Worm (Caenorhabditis elegans) whole organism, L1 larva: Measurements from ENCODE around the gene F19F10.14.

ENCODE experiments used
- C04F5.9 ChIP-seq: sonication (generic microtip); optimal IDR thresholded peaks from 2 replicates; lab custom pipeline; 2016; ENCODE audit warnings: missing genetic modification characterization, missing compliant biosample characterization
- C34B4.2 ChIP-seq: sonication (generic microtip); optimal IDR thresholded peaks from 2 replicates; lab custom pipeline; 2017; ENCODE audit warnings: mild to moderate bottlenecking, missing genetic modification characterization, missing compliant biosample characterization
- aha-1 ChIP-seq: fragments of 150-350 bp; optimal IDR thresholded peaks from 2 replicates; lab custom pipeline; 2014; ENCODE audit warnings: missing biosample characterization, missing genetic modification characterization
- ceh-63 ChIP-seq: fragments of 200-800 bp; sonication (Bioruptor generic); optimal IDR thresholded peaks from 2 replicates; lab custom pipeline; 2018; ENCODE audit warnings: mild to moderate bottlenecking, missing genetic modification characterization, missing compliant biosample characterization
- ceh-8 ChIP-seq: fragments of 200-800 bp; sonication (Bioruptor generic); optimal IDR thresholded peaks from 2 replicates; lab custom pipeline; 2018; ENCODE audit warnings: mild to moderate bottlenecking, missing genetic modification characterization, moderate library complexity, missing compliant biosample characterization
- ceh-90 ChIP-seq: sonication (generic microtip); optimal IDR thresholded peaks from 2 replicates; lab custom pipeline; 2016; ENCODE audit warnings: missing genetic modification characterization, missing compliant biosample characterization
- dpl-1 ChIP-seq, 3 experiments: fragments of 150-350 bp in 2 of 3; sonication (generic microtip) in 1 of 3; optimal IDR thresholded peaks; 2 replicates each; lab custom pipeline; 2014 to 2017; ENCODE audit warnings: missing biosample characterization in 3 of 3, missing genetic modification characterization in 3 of 3, missing genetic modification reagents in 3 of 3
- dsc-1 ChIP-seq: sonication (generic microtip); optimal IDR thresholded peaks from 2 replicates; lab custom pipeline; 2016; ENCODE audit warnings: mild to moderate bottlenecking, missing genetic modification characterization, missing compliant biosample characterization
- egl-13 ChIP-seq: sonication (generic microtip); optimal IDR thresholded peaks from 2 replicates; lab custom pipeline; 2016; ENCODE audit warnings: missing genotype, missing genetic modification reagents, missing genetic modification characterization, missing compliant biosample characterization
- egl-27 ChIP-seq, 2 experiments: fragments of 150-350 bp in 1 of 2; sonication (generic microtip); optimal IDR thresholded peaks; 3 replicates each; lab custom pipeline; 2017 to 2018; ENCODE audit warnings: missing biosample characterization in 2 of 2, missing genetic modification characterization in 2 of 2, missing genetic modification reagents in 2 of 2
- elt-2 ChIP-seq: sonication (generic microtip); optimal IDR thresholded peaks from 2 replicates; lab custom pipeline; 2016; ENCODE audit warnings: missing genetic modification characterization, mild to moderate bottlenecking, inconsistent platforms, missing compliant biosample characterization, missing genetic modification reagents
- elt-3 ChIP-seq, 6 experiments: fragments of 150-350 bp in 1 of 6; sonication (generic microtip); optimal IDR thresholded peaks; 2 replicates each; lab custom pipeline; 2017 to 2018; ENCODE audit warnings: missing biosample characterization in 6 of 6, missing genetic modification characterization in 6 of 6, inconsistent platforms in 1 of 6
- fkh-4 ChIP-seq: sonication (generic microtip); optimal IDR thresholded peaks from 2 replicates; lab custom pipeline; 2016; ENCODE audit warnings: missing compliant biosample characterization, missing genetic modification characterization, borderline replicate concordance
- fkh-8 ChIP-seq: sonication (generic microtip); optimal IDR thresholded peaks from 2 replicates; lab custom pipeline; 2016; ENCODE audit warnings: mild to moderate bottlenecking, missing genetic modification characterization, missing compliant biosample characterization
- hlh-17 ChIP-seq: fragments of 200-800 bp; sonication (Bioruptor generic); optimal IDR thresholded peaks from 2 replicates; lab custom pipeline; 2018; ENCODE audit warnings: missing genetic modification characterization, mild to moderate bottlenecking, missing compliant biosample characterization, moderate library complexity, borderline replicate concordance
- hpl-2 ChIP-seq: fragments of 150-350 bp; optimal IDR thresholded peaks from 2 replicates; lab custom pipeline; 2014; ENCODE audit warnings: missing biosample characterization, missing genetic modification reagents, missing genetic modification characterization
- jun-1 ChIP-seq: fragments of 150-350 bp; optimal IDR thresholded peaks from 2 replicates; lab custom pipeline; 2014; ENCODE audit warnings: missing biosample characterization, missing genetic modification reagents, missing genetic modification characterization
- lin-13 ChIP-seq: fragments of 150-350 bp; optimal IDR thresholded peaks from 2 replicates; lab custom pipeline; 2014; ENCODE audit warnings: missing biosample characterization, missing genetic modification reagents, missing genetic modification characterization
- lin-14 ChIP-seq: fragments of 200-800 bp; sonication (Bioruptor generic); optimal IDR thresholded peaks from 2 replicates; lab custom pipeline; 2018; ENCODE audit warnings: mild to moderate bottlenecking, missing genetic modification characterization, moderate library complexity, missing compliant biosample characterization
- lin-35 ChIP-seq, 2 experiments: fragments of 150-350 bp; optimal IDR thresholded peaks; 2 replicates each; lab custom pipeline; 2014; ENCODE audit warnings: missing biosample characterization in 2 of 2, missing genetic modification characterization in 2 of 2, missing genetic modification reagents in 2 of 2
- lsy-2 ChIP-seq, 2 experiments: fragments of 150-350 bp; optimal IDR thresholded peaks; 2 replicates each; lab custom pipeline; 2014; ENCODE audit warnings: missing biosample characterization in 2 of 2, missing genetic modification characterization in 2 of 2
- nhr-11 ChIP-seq: fragments of 150-350 bp; optimal IDR thresholded peaks from 2 replicates; lab custom pipeline; 2014; ENCODE audit warnings: missing biosample characterization, missing genetic modification characterization
- nhr-237 ChIP-seq: fragments of 150-350 bp; optimal IDR thresholded peaks from 2 replicates; lab custom pipeline; 2014; ENCODE audit warnings: missing biosample characterization, missing genetic modification characterization
- nhr-71 ChIP-seq: sonication (generic microtip); optimal IDR thresholded peaks from 2 replicates; lab custom pipeline; 2016; ENCODE audit warnings: mild to moderate bottlenecking, missing genetic modification characterization, moderate library complexity, missing compliant biosample characterization
- nhr-76 ChIP-seq: sonication (generic microtip); optimal IDR thresholded peaks from 2 replicates; lab custom pipeline; 2017; ENCODE audit warnings: missing biosample characterization, missing genetic modification characterization
- nhr-77 ChIP-seq: fragments of 150-350 bp; optimal IDR thresholded peaks from 2 replicates; lab custom pipeline; 2014; ENCODE audit warnings: missing biosample characterization, missing genetic modification characterization
- nhr-90 ChIP-seq: sonication (generic microtip); optimal IDR thresholded peaks from 2 replicates; lab custom pipeline; 2016; ENCODE audit warnings: mild to moderate bottlenecking, missing genetic modification characterization, missing compliant biosample characterization; ENCODE audit not compliant: poor library complexity
- pag-3 ChIP-seq: sonication (generic microtip); optimal IDR thresholded peaks from 2 replicates; lab custom pipeline; 2017; ENCODE audit warnings: missing genetic modification characterization, mild to moderate bottlenecking, missing compliant biosample characterization, antibody characterized with exemption, borderline replicate concordance; ENCODE audit not compliant: insufficient read depth
- pqm-1 ChIP-seq: sonication (generic microtip); optimal IDR thresholded peaks from 3 replicates; lab custom pipeline; 2017; ENCODE audit warnings: missing biosample characterization, missing genetic modification characterization
- rnt-1 ChIP-seq: sonication (generic microtip); optimal IDR thresholded peaks from 2 replicates; lab custom pipeline; 2016; ENCODE audit warnings: mild to moderate bottlenecking, missing genetic modification characterization, moderate library complexity, missing compliant biosample characterization
- skn-1 ChIP-seq: fragments of 150-350 bp; optimal IDR thresholded peaks from 2 replicates; lab custom pipeline; 2014; ENCODE audit warnings: missing biosample characterization, missing genetic modification characterization
- snpc-4 ChIP-seq: fragments of 150-350 bp; optimal IDR thresholded peaks from 2 replicates; lab custom pipeline; 2014; ENCODE audit warnings: missing biosample characterization, missing genetic modification characterization
- sptf-1 ChIP-seq: fragments of 150-350 bp; optimal IDR thresholded peaks from 2 replicates; lab custom pipeline; 2014; ENCODE audit warnings: missing biosample characterization, missing genetic modification characterization
- swsn-7 ChIP-seq: sonication (generic microtip); optimal IDR thresholded peaks from 2 replicates; lab custom pipeline; 2016; ENCODE audit warnings: missing genetic modification characterization, missing compliant biosample characterization
- tbx-2 ChIP-seq: sonication (generic microtip); optimal IDR thresholded peaks from 2 replicates; lab custom pipeline; 2016; ENCODE audit warnings: missing genetic modification characterization, missing compliant biosample characterization
- tlp-1 ChIP-seq: fragments of 150-350 bp; optimal IDR thresholded peaks from 2 replicates; lab custom pipeline; 2014; ENCODE audit warnings: missing biosample characterization, missing genetic modification characterization
- unc-98 ChIP-seq: fragments of 200-800 bp; sonication (Bioruptor generic); IDR thresholded peaks from 2 replicates; pipeline ENCODE4 v1.3.6; 2022; ENCODE audit warnings: missing genetic modification characterization, missing compliant biosample characterization
- xbp-1 ChIP-seq: sonication (generic microtip); optimal IDR thresholded peaks from 2 replicates; lab custom pipeline; 2016; ENCODE audit warnings: missing genetic modification characterization, missing compliant biosample characterization
- ztf-11 ChIP-seq, 2 experiments: sonication (generic microtip); optimal IDR thresholded peaks; 2 replicates each; lab custom pipeline; 2016 to 2017; ENCODE audit warnings: missing genetic modification characterization in 2 of 2, missing biosample characterization in 1 of 2, missing compliant biosample characterization in 1 of 2
- ztf-4 ChIP-seq: fragments of 150-350 bp; optimal IDR thresholded peaks from 2 replicates; lab custom pipeline; 2014; ENCODE audit warnings: missing biosample characterization, missing genetic modification characterization

Gene F19F10.14

ce11 chrV:7570955-7571354 lies at the start of gene F19F10.14:
TSS of gene F19F10.14 (minus strand) at chrV:7571055.
- TF ChIP-seq nhr-90 (no peak), egl-27 (tag; optimal IDR thresholded peaks at IDR 0.05; lab: Kevin White, UChicago) (no peak), fkh-4 (no peak), lsy-2 (tag; optimal IDR thresholded peaks at IDR 0.05; lab: Kevin White, UChicago) (no peak), pag-3 (no peak), dpl-1 (GFP tag; optimal IDR thresholded peaks at IDR 0.05; lab: Kevin White, UChicago) (no peak), hlh-17 (GFP tag; lab: Kevin White, UChicago) (no peak), tbx-2 (tag; lab: Kevin White, UChicago) (no peak), pqm-1 (tag; lab: Kevin White, UChicago) (no peak), nhr-237 (tag; lab: Kevin White, UChicago) (no peak), ceh-90 (tag; lab: Kevin White, UChicago) (no peak), ztf-11 (tag; optimal IDR thresholded peaks at IDR 0.05; lab: Kevin White, UChicago) (no peak), lin-14 (GFP tag; lab: Kevin White, UChicago) (no peak), jun-1 (tag; lab: Kevin White, UChicago) (no peak), skn-1 (tag; lab: Kevin White, UChicago) (no peak), swsn-7 (no peak), lin-35 (GFP tag; optimal IDR thresholded peaks at IDR 0.05; lab: Kevin White, UChicago) (no peak), nhr-77 (tag; lab: Kevin White, UChicago) (no peak), snpc-4 (tag; lab: Kevin White, UChicago) (no peak)

ce11 chrV:7618114-7618513 lies 47.3 kb upstream of the F19F10.14 start, which contains the start of gene C50E3.15:
TSS of gene C50E3.15 (plus strand) at chrV:7618414.
- TF ChIP-seq lin-13 (no peak), nhr-237 (tag; lab: Kevin White, UChicago) (no peak), swsn-7 (no peak), ztf-4 (tag; lab: Kevin White, UChicago) (no peak), nhr-90 (no peak), dpl-1 (GFP tag; optimal IDR thresholded peaks at IDR 0.05; lab: Kevin White, UChicago) (no peak), aha-1 (tag; lab: Kevin White, UChicago) (no peak)

- TF ChIP-seq nhr-11 (tag; lab: Kevin White, UChicago) = no peak
- no peak for TF ChIP-seq tlp-1 (tag; lab: Kevin White, UChicago)
- TF ChIP-seq C34B4.2 (tag; lab: Kevin White, UChicago) = no peak
- no peak for TF ChIP-seq nhr-76 (tag; lab: Kevin White, UChicago)
- no peak for TF ChIP-seq C04F5.9 (tag; lab: Kevin White, UChicago)
Observed at ce11 chrV:7612044-7612443, 41.2 kb upstream of the F19F10.14 start, which contains the start of gene clec-215. TSS of gene clec-215 (plus strand) at chrV:7612344.

- no peak for TF ChIP-seq ztf-11 (tag; optimal IDR thresholded peaks at IDR 0.05; lab: Kevin White, UChicago)
- TF ChIP-seq elt-2 (tag; lab: Kevin White, UChicago) = peak; percentile 32
Observed at ce11 chrV:7609698-7610420, 39.0 kb upstream of the F19F10.14 start, which contains the start of the genes folt-3 and clec-214. TSS of gene folt-3 (minus strand) at chrV:7609748. TSS of gene clec-214 (plus strand) at chrV:7610370.

- TF ChIP-seq nhr-237 (tag; lab: Kevin White, UChicago) (no peak), egl-13 (tag; lab: Kevin White, UChicago) (no peak)
Observed at ce11 chrV:7604858-7605257, 34.0 kb upstream of the F19F10.14 start, which contains the start of gene clec-213. TSS of gene clec-213 (plus strand) at chrV:7605158.

- TF ChIP-seq dsc-1 = no peak
- TF ChIP-seq hpl-2 (GFP tag; lab: Kevin White, UChicago) = no peak
- no peak for TF ChIP-seq nhr-77 (tag; lab: Kevin White, UChicago)
- no peak for TF ChIP-seq elt-3 (tag; optimal IDR thresholded peaks at IDR 0.05; lab: Kevin White, UChicago)
- TF ChIP-seq sptf-1 (tag; lab: Kevin White, UChicago) = no peak
- TF ChIP-seq fkh-8 (tag; lab: Kevin White, UChicago) = no peak
- no peak for TF ChIP-seq nhr-11 (tag; lab: Kevin White, UChicago)
- no peak for TF ChIP-seq xbp-1
- TF ChIP-seq ceh-63 = no peak
- no peak for TF ChIP-seq nhr-71 (tag; lab: Kevin White, UChicago)
- no peak for TF ChIP-seq nhr-76 (tag; lab: Kevin White, UChicago)
- TF ChIP-seq egl-13 (tag; lab: Kevin White, UChicago) = no peak
- TF ChIP-seq pag-3 = no peak
- TF ChIP-seq rnt-1 = no peak
- no peak for TF ChIP-seq ceh-8
- no peak for TF ChIP-seq unc-98 (GFP tag; lab: Robert Waterston, UW)
Observed at ce11 chrV:7603404-7603803, 32.5 kb upstream of the F19F10.14 start, which contains the start of gene C50E3.11. TSS of gene C50E3.11 (minus strand) at chrV:7603486.
